Fruit fly (Drosophila melanogaster) whole organism, pupa: ENCODE results near the gene RpL36.

Source experiments
- CG13204 ChIP-seq: fragments of 200-800 bp; sonication (Bioruptor generic); optimal IDR thresholded peaks from 2 replicates; lab custom pipeline; 2018; ENCODE audit warnings: missing biosample characterization, mild to moderate bottlenecking, missing genetic modification characterization, moderate library complexity
- CG17806 ChIP-seq: fragments of 200-800 bp; sonication (Bioruptor generic); optimal IDR thresholded peaks from 2 replicates; lab custom pipeline; 2018; ENCODE audit warnings: missing biosample characterization, mild to moderate bottlenecking, missing genetic modification characterization, moderate library complexity
- CG32121 ChIP-seq: fragments of 200-800 bp; sonication (Bioruptor generic); IDR thresholded peaks from 2 replicates; pipeline ENCODE4 v1.3.6; 2022; ENCODE audit warnings: missing biosample characterization, missing genetic modification characterization
- CG34367 ChIP-seq: fragments of 200-800 bp; sonication (Bioruptor generic); optimal IDR thresholded peaks from 2 replicates; lab custom pipeline; 2018; ENCODE audit warnings: missing biosample characterization, mild to moderate bottlenecking, missing genetic modification characterization
- CG4496 ChIP-seq: fragments of 200-800 bp; sonication (Bioruptor generic); IDR thresholded peaks from 3 replicates; pipeline ENCODE4 v1.3.6; 2022; ENCODE audit warnings: missing biosample characterization, missing genetic modification characterization
- CG8159 ChIP-seq: fragments of 200-800 bp; sonication (Bioruptor generic); optimal IDR thresholded peaks from 3 replicates; lab custom pipeline; 2018; ENCODE audit warnings: missing biosample characterization, mild to moderate bottlenecking, missing genetic modification characterization, moderate library complexity
- D1 ChIP-seq: fragments of 200-800 bp; sonication (Bioruptor generic); optimal IDR thresholded peaks from 2 replicates; lab custom pipeline; 2018; ENCODE audit warnings: missing biosample characterization, mild to moderate bottlenecking, missing genetic modification characterization, moderate library complexity
- EcR ChIP-seq: fragments of 200-800 bp; sonication (Bioruptor generic); optimal IDR thresholded peaks from 3 replicates; lab custom pipeline; 2019; ENCODE audit warnings: missing biosample characterization, missing genetic modification characterization, mild to moderate bottlenecking, moderate library complexity, missing genetic modification reagents
- Ets98B ChIP-seq: fragments of 200-800 bp; sonication (Bioruptor generic); IDR thresholded peaks from 2 replicates; pipeline ENCODE4 v1.3.6; 2022; ENCODE audit warnings: missing biosample characterization, missing genetic modification characterization
- Pif1A ChIP-seq: fragments of 200-800 bp; sonication (Bioruptor generic); optimal IDR thresholded peaks from 3 replicates; lab custom pipeline; 2016; ENCODE audit warnings: missing biosample characterization, missing genetic modification characterization
- Pif1B ChIP-seq: fragments of 200-800 bp; sonication (Bioruptor generic); optimal IDR thresholded peaks from 3 replicates; lab custom pipeline; 2016; ENCODE audit warnings: missing biosample characterization, missing genetic modification characterization
- Snoo ChIP-seq: fragments of 200-800 bp; sonication (Bioruptor generic); optimal IDR thresholded peaks from 3 replicates; lab custom pipeline; 2017; ENCODE audit warnings: missing biosample characterization, mild to moderate bottlenecking, missing genetic modification characterization, inconsistent platforms
- gl ChIP-seq: fragments of 200-800 bp; sonication (Bioruptor generic); optimal IDR thresholded peaks from 2 replicates; lab custom pipeline; 2018; ENCODE audit warnings: missing biosample characterization, mild to moderate bottlenecking, missing genetic modification characterization
- rn ChIP-seq: fragments of 200-800 bp; sonication (Bioruptor generic); IDR thresholded peaks from 2 replicates; pipeline ENCODE4 v1.3.6; 2022; ENCODE audit warnings: missing biosample characterization, missing genetic modification characterization

- TF ChIP-seq EcR (GFP tag; lab: Kevin White, UChicago) (no peak), CG17806 (tag; lab: Kevin White, UChicago) (no peak), CG4496 (no peak), Snoo (no peak), rn (GFP tag; lab: Robert Waterston, UW) (no peak), Ets98B (no peak), CG34367 (no peak), Pif1B (GFP tag; lab: Kevin White, UChicago) (no peak), CG8159 (no peak), D1 (tag; lab: Kevin White, UChicago) (no peak), CG32121 (GFP tag; lab: Robert Waterston, UW) (no peak), Pif1A (GFP tag; lab: Kevin White, UChicago) (no peak), gl (tag; lab: Kevin White, UChicago) (no peak), CG13204 (GFP tag; lab: Kevin White, UChicago) (no peak)
Measured at dm6 chrX:635495-636142, 6.3 kb upstream of the RpL36 start, which contains the start of gene Dredd.
